Worm (Caenorhabditis elegans): ENCODE measurements around the gene C05D12.7.
A peak's percentile ranks its signal among the peaks of the same experiment; 100 is the strongest.

Gene C05D12.7

DNA sequence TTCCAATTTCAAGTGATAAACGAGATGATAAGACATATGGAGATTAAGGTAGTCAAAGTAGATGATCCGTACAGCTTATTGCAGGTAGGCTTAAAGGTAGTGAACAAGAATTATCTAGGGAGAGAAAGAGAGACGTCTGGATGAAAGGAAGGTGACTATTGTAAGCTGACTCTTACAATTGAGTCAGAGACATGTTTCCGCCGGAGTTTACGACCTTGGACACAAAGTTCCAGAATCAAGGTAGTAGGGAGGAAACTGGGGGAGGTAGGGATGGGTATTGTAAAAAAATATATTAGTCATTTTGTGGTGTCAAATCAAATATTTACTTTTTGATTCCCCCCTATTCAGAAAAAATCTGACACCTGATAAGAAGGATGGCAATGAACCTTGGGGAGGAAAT is 17.5 kb upstream of the C05D12.7 start:
- peak in 1 of 2 experiments; percentile 86 for TF ChIP-seq unc-62 (GFP tag; optimal IDR thresholded peaks at IDR 0.05 in 1 of 2)
- TF ChIP-seq unc-62 (tag; optimal IDR thresholded peaks at IDR 0.05) = no peak
- TF ChIP-seq lsy-2 (tag; optimal IDR thresholded peaks at IDR 0.05) = no peak

DNA sequence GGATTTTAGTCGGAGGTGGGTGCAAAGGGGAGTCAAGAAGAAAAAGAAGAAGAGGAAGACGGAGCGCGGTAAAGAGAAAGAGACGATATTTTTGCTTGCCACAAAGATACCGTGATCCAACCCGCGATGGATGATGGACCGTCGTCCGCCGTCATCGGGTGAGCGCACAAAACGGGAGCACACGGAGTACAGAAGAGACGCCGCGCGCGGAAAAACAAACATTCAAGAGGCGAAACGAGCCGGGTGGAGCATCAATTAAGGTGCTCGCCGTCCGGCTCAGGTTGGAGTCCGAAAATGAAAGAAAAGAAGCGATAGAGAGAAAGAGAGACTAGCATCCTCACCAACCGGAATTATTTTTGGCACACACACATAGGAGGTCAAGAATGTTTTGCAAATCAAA is 16.1 kb upstream of the C05D12.7 start:
- TF ChIP-seq set-16 (GFP tag; IDR thresholded peaks at IDR 0.05) = peak; percentile 58; the same call in 1 of the 2 replicates
- TF ChIP-seq lim-7 (GFP tag; IDR thresholded peaks at IDR 0.05) = no peak
- no peak for TF ChIP-seq nhr-76 (tag; optimal IDR thresholded peaks at IDR 0.05)
- no peak for TF ChIP-seq zip-11 (GFP tag; IDR thresholded peaks at IDR 0.05)
- no peak for TF ChIP-seq F26F4.8 (GFP tag; conservative IDR thresholded peaks at IDR 0.05)
- TF ChIP-seq fos-1 (tag; optimal IDR thresholded peaks at IDR 0.05) = no peak
- no peak for TF ChIP-seq attf-4 (tag; optimal IDR thresholded peaks at IDR 0.05)

DNA sequence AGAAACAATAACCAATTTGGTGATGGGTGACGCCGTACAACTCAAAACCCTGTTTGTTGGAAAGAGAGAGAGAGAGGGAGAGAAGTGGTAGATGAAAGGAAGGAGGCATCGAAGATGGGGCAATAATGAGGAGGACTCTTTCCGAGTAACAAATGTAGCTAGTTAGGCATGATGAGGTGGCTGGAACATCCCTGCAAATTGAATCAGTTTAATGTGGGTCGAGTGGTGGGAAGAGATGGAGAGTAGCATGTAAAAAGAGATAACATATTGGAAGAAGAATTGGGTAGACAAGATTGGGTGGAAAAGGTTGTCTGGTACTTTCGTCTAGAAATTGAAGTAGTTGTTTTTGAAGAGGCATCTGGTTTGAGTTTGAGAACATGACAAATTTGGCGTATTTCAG is 13.7 kb upstream of the C05D12.7 start:
- TF ChIP-seq aha-1 (tag) = peak; percentile 84
- no peak for TF ChIP-seq Y105C5A.15 (GFP tag; IDR thresholded peaks at IDR 0.05)
- no peak for TF ChIP-seq mep-1 (tag; optimal IDR thresholded peaks at IDR 0.05)
- no peak for TF ChIP-seq Y48G9A.11 (GFP tag; IDR thresholded peaks at IDR 0.05)

DNA sequence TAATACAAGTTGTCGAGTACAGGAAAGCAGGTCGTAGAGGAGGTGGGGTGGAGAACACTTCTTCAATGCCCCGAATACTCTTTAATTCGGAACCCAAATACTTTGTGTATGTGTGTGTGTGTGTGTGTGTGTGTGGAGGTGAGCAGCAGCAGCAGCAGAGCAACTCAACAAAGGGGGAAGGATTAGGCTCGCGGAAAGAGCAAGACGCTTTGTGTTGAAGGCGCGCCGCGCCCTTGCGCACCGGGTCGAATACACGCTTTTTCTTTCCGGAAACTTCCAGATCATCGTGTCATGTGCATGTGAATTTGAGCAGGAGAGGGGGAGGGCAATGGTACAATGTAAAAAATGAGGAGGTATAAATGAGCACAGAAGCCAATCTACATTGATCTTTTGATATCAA is 11.1 kb upstream of the C05D12.7 start:
- TF ChIP-seq aha-1 (tag) (peak; percentile 87), saeg-2 (GFP tag; IDR thresholded peaks at IDR 0.05) (no peak), attf-4 (tag; optimal IDR thresholded peaks at IDR 0.05) (no peak), egl-43 (GFP tag; IDR thresholded peaks at IDR 0.05) (0 out of 2 replicates have a peak, but pooled peaks have one; percentile 48), pha-4 (GFP tag; IDR thresholded peaks at IDR 0.05) (peak; percentile 18; the same call in 1 of the 2 replicates), pha-4 (tag; optimal IDR thresholded peaks at IDR 0.05) (no peak)

DNA sequence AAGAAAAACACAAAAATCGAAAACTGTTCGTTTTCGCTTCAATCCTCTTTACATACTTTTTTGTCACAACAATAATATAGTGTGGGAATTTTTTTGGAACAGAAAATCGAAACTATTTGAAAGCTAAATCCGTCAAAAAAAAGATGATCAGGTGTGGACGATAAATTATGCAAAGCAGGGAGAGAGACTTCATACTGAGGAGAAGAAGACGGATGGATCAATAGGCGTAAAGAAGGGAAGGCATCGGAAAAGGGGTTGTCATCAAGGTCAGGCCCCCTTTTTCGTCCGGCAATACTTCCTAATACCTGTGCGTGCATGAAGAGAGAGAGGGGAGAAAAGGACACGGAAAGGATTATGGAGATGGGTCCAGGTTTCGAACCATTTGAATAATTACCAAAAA is 9.5 kb upstream of the C05D12.7 start:
- TF ChIP-seq unc-62 (GFP tag; optimal IDR thresholded peaks at IDR 0.05 in 1 of 2) (peak in 1 of 2 experiments; percentile 61), unc-62 (tag; optimal IDR thresholded peaks at IDR 0.05) (no peak), vab-7 (GFP tag; IDR thresholded peaks at IDR 0.05) (no peak), ZK337.2 (GFP tag; IDR thresholded peaks at IDR 0.05) (no peak), nhr-10 (tag; optimal IDR thresholded peaks at IDR 0.05) (no peak), ama-1 (optimal IDR thresholded peaks at IDR 0.05) (no peak), lsy-2 (tag; optimal IDR thresholded peaks at IDR 0.05) (no peak), F44E2.7 (GFP tag; IDR thresholded peaks at IDR 0.05) (no peak)

DNA sequence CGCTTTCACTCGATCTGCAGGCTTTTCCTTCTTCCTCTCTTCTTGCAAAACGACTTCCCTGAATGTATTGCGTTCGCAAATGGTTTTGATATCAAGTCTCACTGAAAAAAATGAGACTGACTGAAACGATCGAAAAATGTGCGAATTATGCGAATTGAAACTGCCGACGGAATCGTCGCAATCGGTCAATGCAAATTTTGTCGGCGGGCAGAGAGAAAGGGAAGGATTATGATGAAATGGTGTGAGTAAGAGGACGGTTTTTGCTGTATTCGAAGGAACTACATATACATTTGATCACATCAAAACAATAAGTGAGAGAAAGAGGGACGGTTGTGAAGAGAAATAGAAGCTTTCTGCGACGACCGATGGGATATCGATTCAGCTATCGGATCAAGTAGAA is 5.8 kb downstream of the C05D12.7 start, which contains the start of gene C05D12.1:
Gene C05D12.1 (minus strand): TSS at position 101 of the 400 bp plus-strand sequence.
- TF ChIP-seq daf-19 (GFP tag; conservative IDR thresholded peaks at IDR 0.05) = no peak
- TF ChIP-seq ceh-44 (GFP tag; IDR thresholded peaks at IDR 0.05) = no peak
- no peak for TF ChIP-seq nhr-41 (GFP tag; IDR thresholded peaks at IDR 0.05)
- TF ChIP-seq gei-8 (GFP tag; optimal IDR thresholded peaks at IDR 0.05) = no peak
- TF ChIP-seq snpc-1.2 (GFP tag; IDR thresholded peaks at IDR 0.05) = no peak
- TF ChIP-seq R02D3.7 (tag; optimal IDR thresholded peaks at IDR 0.05) = no peak
- no peak for TF ChIP-seq D1046.2 (GFP tag; IDR thresholded peaks at IDR 0.05)
- TF ChIP-seq F49E8.2 (tag; optimal IDR thresholded peaks at IDR 0.05; ENCODE audit: borderline replicate concordance) = no peak
- no peak for TF ChIP-seq hlh-11 (tag; optimal IDR thresholded peaks at IDR 0.05)
- TF ChIP-seq daf-16 (GFP tag; optimal IDR thresholded peaks at IDR 0.05) = no peak
- TF ChIP-seq daf-16 (tag; optimal IDR thresholded peaks at IDR 0.05) = no peak
- TF ChIP-seq mdl-1 (tag; optimal IDR thresholded peaks at IDR 0.05) = no peak
- TF ChIP-seq cey-2 (tag; optimal IDR thresholded peaks at IDR 0.05; ENCODE audit: borderline replicate concordance, insufficient read depth) = no peak
- TF ChIP-seq ces-1 (GFP tag; optimal IDR thresholded peaks at IDR 0.05) = no peak
- no peak for TF ChIP-seq Y48G9A.11 (GFP tag; IDR thresholded peaks at IDR 0.05)
- no peak for TF ChIP-seq nhr-111 (GFP tag; optimal IDR thresholded peaks at IDR 0.05)
- no peak for TF ChIP-seq F26F4.8 (GFP tag; conservative IDR thresholded peaks at IDR 0.05)
- TF ChIP-seq nhr-102 (tag; optimal IDR thresholded peaks at IDR 0.05) = no peak
- no peak for TF ChIP-seq tag-97 (GFP tag; IDR thresholded peaks at IDR 0.05)
- no peak for TF ChIP-seq ctbp-1 (GFP tag; IDR thresholded peaks at IDR 0.05)
- TF ChIP-seq aha-1 (tag) = no peak
